Fruit fly (Drosophila melanogaster) whole organism, embryonic: ENCODE data around the gene mus301.

Source experiments
- Ada2b ChIP-seq: fragments of 200-800 bp; sonication (Bioruptor generic); IDR thresholded peaks from 2 replicates; pipeline ENCODE4 v1.3.6; 2022; ENCODE audit warnings: missing biosample characterization, missing genetic modification characterization
- Antp ChIP-seq: fragments of 200-800 bp; sonication (Bioruptor generic); optimal IDR thresholded peaks from 3 replicates; lab custom pipeline; 2016; ENCODE audit warnings: missing biosample characterization, missing genetic modification characterization
- Asciz ChIP-seq: fragments of 200-800 bp; sonication (Bioruptor generic); optimal IDR thresholded peaks from 2 replicates; lab custom pipeline; 2017; ENCODE audit warnings: missing biosample characterization, mild to moderate bottlenecking, missing genetic modification characterization, missing genetic modification reagents
- Atf6 ChIP-seq: fragments of 200-800 bp; sonication (Bioruptor generic); IDR thresholded peaks from 2 replicates; pipeline ENCODE4 v1.3.6; 2022; ENCODE audit warnings: missing biosample characterization, missing genetic modification characterization
- CG10209 ChIP-seq: fragments of 200-800 bp; sonication (Bioruptor generic); optimal IDR thresholded peaks from 3 replicates; lab custom pipeline; 2017; ENCODE audit warnings: missing biosample characterization, mild to moderate bottlenecking, missing genetic modification characterization, missing genetic modification reagents
- CG10431 ChIP-seq: fragments of 200-800 bp; sonication (Bioruptor generic); optimal IDR thresholded peaks from 3 replicates; lab custom pipeline; 2018; ENCODE audit warnings: missing biosample characterization, mild to moderate bottlenecking, missing genetic modification characterization
- CG11247 ChIP-seq: fragments of 200-800 bp; sonication (Bioruptor generic); IDR thresholded peaks from 2 replicates; pipeline ENCODE4 v1.3.6; 2022; ENCODE audit warnings: missing biosample characterization, missing genetic modification characterization
- CG14710 ChIP-seq: fragments of 200-800 bp; sonication (Bioruptor generic); optimal IDR thresholded peaks from 3 replicates; lab custom pipeline; 2019; ENCODE audit warnings: missing biosample characterization, mild to moderate bottlenecking, missing genetic modification characterization, moderate library complexity
- CG16813 ChIP-seq: fragments of 200-800 bp; sonication (Bioruptor generic); IDR thresholded peaks from 3 replicates; pipeline ENCODE4 v1.3.6; 2022; ENCODE audit warnings: missing biosample characterization, missing genetic modification characterization; ENCODE audit not compliant: partially characterized antibody
- CG17186 ChIP-seq: fragments of 200-800 bp; sonication (Bioruptor generic); optimal IDR thresholded peaks from 3 replicates; lab custom pipeline; 2017; ENCODE audit warnings: missing biosample characterization, missing genetic modification reagents, missing genetic modification characterization
- CG17802 ChIP-seq: fragments of 200-800 bp; sonication (Bioruptor generic); optimal IDR thresholded peaks from 2 replicates; lab custom pipeline; 2018; ENCODE audit warnings: missing biosample characterization, mild to moderate bottlenecking, missing genetic modification characterization, moderate library complexity
- CG18262 ChIP-seq: fragments of 200-800 bp; optimal IDR thresholded peaks from 3 replicates; lab custom pipeline; 2019; ENCODE audit warnings: missing biosample characterization, mild to moderate bottlenecking, missing genetic modification characterization, moderate library complexity
- CG2202 ChIP-seq: fragments of 200-800 bp; sonication (Bioruptor generic); optimal IDR thresholded peaks from 2 replicates; lab custom pipeline; 2018; ENCODE audit warnings: missing biosample characterization, mild to moderate bottlenecking, missing genetic modification characterization
- CG31224 ChIP-seq: fragments of 200-800 bp; sonication (Bioruptor generic); IDR thresholded peaks from 2 replicates; pipeline ENCODE4 v1.3.6; 2022; ENCODE audit warnings: missing biosample characterization, missing genetic modification characterization
- CG31441 ChIP-seq: fragments of 200-800 bp; sonication (Bioruptor generic); IDR thresholded peaks from 2 replicates; pipeline ENCODE4 v1.3.6; 2022; ENCODE audit warnings: missing biosample characterization, missing genetic modification characterization
- CG32772 ChIP-seq: fragments of 200-800 bp; sonication (Bioruptor generic); IDR thresholded peaks from 2 replicates; pipeline ENCODE4 v1.3.6; 2022; ENCODE audit warnings: missing biosample characterization, missing genetic modification characterization
- CG3847 ChIP-seq: fragments of 200-800 bp; sonication (Bioruptor generic); IDR thresholded peaks from 2 replicates; pipeline ENCODE4 v1.3.6; 2022; ENCODE audit warnings: missing biosample characterization, missing genetic modification characterization
- CG4360 ChIP-seq: fragments of 200-800 bp; sonication (Bioruptor generic); IDR thresholded peaks from 2 replicates; pipeline ENCODE4 v1.3.6; 2022; ENCODE audit warnings: missing biosample characterization, missing genetic modification characterization
- CG5245 ChIP-seq: fragments of 200-800 bp; sonication (Bioruptor generic); optimal IDR thresholded peaks from 3 replicates; lab custom pipeline; 2016; ENCODE audit warnings: missing biosample characterization, missing genetic modification characterization
- CG7556 ChIP-seq: fragments of 200-800 bp; sonication (Bioruptor generic); optimal IDR thresholded peaks from 2 replicates; lab custom pipeline; 2017; ENCODE audit warnings: missing biosample characterization, mild to moderate bottlenecking, missing genetic modification characterization
- CoRest ChIP-seq: fragments of 200-800 bp; sonication (Bioruptor generic); optimal IDR thresholded peaks from 3 replicates; lab custom pipeline; 2018; ENCODE audit warnings: missing biosample characterization, mild to moderate bottlenecking, missing genetic modification characterization, moderate library complexity
- Dip2 ChIP-seq: fragments of 200-800 bp; sonication (Bioruptor generic); IDR thresholded peaks from 2 replicates; pipeline ENCODE4 v1.3.6; 2022; ENCODE audit warnings: missing biosample characterization, missing genetic modification characterization
- Hsf ChIP-seq: fragments of 200-800 bp; sonication (Bioruptor generic); optimal IDR thresholded peaks from 3 replicates; lab custom pipeline; 2016; ENCODE audit warnings: missing biosample characterization, missing genetic modification characterization
- Med ChIP-seq: fragments of 200-800 bp; sonication (Bioruptor generic); peaks from one replicate; lab custom pipeline; 2016; ENCODE audit warnings: missing biosample characterization, missing genetic modification characterization, mild to moderate bottlenecking, inconsistent platforms, moderate library complexity
- PHDP ChIP-seq: fragments of 200-800 bp; sonication (Bioruptor generic); optimal IDR thresholded peaks from 3 replicates; lab custom pipeline; 2018; ENCODE audit warnings: missing biosample characterization, mild to moderate bottlenecking, missing genetic modification characterization, moderate library complexity
- Poxn ChIP-seq: fragments of 200-800 bp; sonication (Bioruptor generic); IDR thresholded peaks from 2 replicates; pipeline ENCODE4 v1.3.6; 2022; ENCODE audit warnings: missing biosample characterization, missing genetic modification characterization
- Taf1 ChIP-seq: fragments of 200-800 bp; sonication (Bioruptor generic); IDR thresholded peaks from 2 replicates; pipeline ENCODE4 v1.3.6; 2022; ENCODE audit warnings: missing biosample characterization, missing genetic modification characterization
- abd-A ChIP-seq: fragments of 200-800 bp; sonication (Bioruptor generic); optimal IDR thresholded peaks from 3 replicates; lab custom pipeline; 2019; ENCODE audit warnings: missing biosample characterization, mild to moderate bottlenecking, missing genetic modification characterization, moderate library complexity
- amos ChIP-seq: fragments of 200-800 bp; sonication (Bioruptor generic); IDR thresholded peaks from 2 replicates; pipeline ENCODE4 v1.3.6; 2022; ENCODE audit warnings: missing biosample characterization, missing genetic modification characterization; ENCODE audit not compliant: partially characterized antibody
- ash1 ChIP-seq: fragments of 200-800 bp; sonication (Bioruptor generic); optimal IDR thresholded peaks from 2 replicates; lab custom pipeline; 2018; ENCODE audit warnings: missing biosample characterization, mild to moderate bottlenecking, missing genetic modification characterization
- ci ChIP-seq: fragments of 200-800 bp; sonication (Bioruptor generic); IDR thresholded peaks from 3 replicates; pipeline ENCODE4 v1.3.6; 2022; ENCODE audit warnings: missing biosample characterization, missing genetic modification characterization
- disco-r ChIP-seq: fragments of 200-800 bp; sonication (Bioruptor generic); optimal IDR thresholded peaks from 2 replicates; lab custom pipeline; 2016; ENCODE audit warnings: missing biosample characterization, missing genetic modification characterization
- gcm ChIP-seq: fragments of 200-800 bp; sonication (Bioruptor generic); optimal IDR thresholded peaks from 2 replicates; lab custom pipeline; 2019; ENCODE audit warnings: missing biosample characterization, mild to moderate bottlenecking, missing genetic modification characterization, moderate library complexity
- gcm2 ChIP-seq: fragments of 200-800 bp; sonication (Bioruptor generic); optimal IDR thresholded peaks from 2 replicates; lab custom pipeline; 2016; ENCODE audit warnings: missing biosample characterization, missing genetic modification characterization
- gro ChIP-seq: fragments of 200-800 bp; sonication (Bioruptor generic); optimal IDR thresholded peaks from 2 replicates; lab custom pipeline; 2016; ENCODE audit warnings: missing biosample characterization, missing genetic modification characterization
- her ChIP-seq: fragments of 200-800 bp; sonication (Bioruptor generic); optimal IDR thresholded peaks from 2 replicates; lab custom pipeline; 2016; ENCODE audit warnings: missing biosample characterization, missing genetic modification characterization
- hkb ChIP-seq, 2 experiments: fragments of 200-800 bp in 1 of 2; fragments of >200 bp in 1 of 2; sonication (Bioruptor generic) in 1 of 2; IDR thresholded peaks in 1 of 2; optimal IDR thresholded peaks in 1 of 2; 2 replicates each; pipeline versions ENCODE4 v1.3.6 to Lab custom; 2017 to 2022; ENCODE audit warnings: missing biosample characterization in 1 of 2, missing genetic modification characterization in 1 of 2
- pan ChIP-seq, 4 experiments: fragments of >200 bp in 3 of 4; fragments of 200-800 bp in 1 of 4; sonication (Bioruptor generic) in 1 of 4; optimal IDR thresholded peaks in 3 of 4; IDR thresholded peaks in 1 of 4; 2 replicates each; pipeline versions ENCODE4 v1.3.6 to Lab custom; 2017 to 2022; ENCODE audit warnings: missing biosample characterization in 2 of 4, missing genetic modification characterization in 2 of 4, mixed read lengths in 1 of 4
- pzg ChIP-seq: fragments of 200-800 bp; sonication (Bioruptor generic); optimal IDR thresholded peaks from 3 replicates; lab custom pipeline; 2018; ENCODE audit warnings: missing biosample characterization, mild to moderate bottlenecking, missing genetic modification characterization, moderate library complexity
- ranshi ChIP-seq: fragments of 200-800 bp; sonication (Bioruptor generic); IDR thresholded peaks from 2 replicates; pipeline ENCODE4 v1.3.6; 2022; ENCODE audit warnings: missing biosample characterization, missing genetic modification characterization
- scrt ChIP-seq: fragments of 200-800 bp; sonication (Bioruptor generic); optimal IDR thresholded peaks from 2 replicates; lab custom pipeline; 2018; ENCODE audit warnings: missing biosample characterization, mild to moderate bottlenecking, missing genetic modification characterization, moderate library complexity
- sens-2 ChIP-seq: fragments of 200-800 bp; sonication (Bioruptor generic); IDR thresholded peaks from 2 replicates; pipeline ENCODE4 v1.3.6; 2022; ENCODE audit warnings: missing biosample characterization, missing genetic modification characterization
- sima ChIP-seq: fragments of 200-800 bp; sonication (Bioruptor generic); optimal IDR thresholded peaks from 2 replicates; lab custom pipeline; 2016; ENCODE audit warnings: missing biosample characterization, missing genetic modification characterization
- slp2 ChIP-seq: fragments of 200-800 bp; sonication (Bioruptor generic); optimal IDR thresholded peaks from 2 replicates; lab custom pipeline; 2016; ENCODE audit warnings: missing biosample characterization, missing genetic modification characterization
- ssp ChIP-seq: fragments of 200-800 bp; sonication (Bioruptor generic); IDR thresholded peaks from 2 replicates; pipeline ENCODE4 v1.3.6; 2022; ENCODE audit warnings: missing biosample characterization, missing genetic modification characterization
- stc ChIP-seq: fragments of 200-800 bp; sonication (Bioruptor generic); IDR thresholded peaks from 2 replicates; pipeline ENCODE4 v1.3.6; 2022; ENCODE audit warnings: missing biosample characterization, missing genetic modification characterization
- tx ChIP-seq: fragments of 200-800 bp; sonication (Bioruptor generic); optimal IDR thresholded peaks from 2 replicates; lab custom pipeline; 2016; ENCODE audit warnings: missing biosample characterization, missing genetic modification characterization
- unc-4 ChIP-seq: fragments of 200-800 bp; sonication (Bioruptor generic); IDR thresholded peaks from 2 replicates; pipeline ENCODE4 v1.3.6; 2022; ENCODE audit warnings: missing biosample characterization, missing genetic modification characterization; ENCODE audit not compliant: partially characterized antibody
- vnd ChIP-seq: fragments of 200-800 bp; sonication (Bioruptor generic); IDR thresholded peaks from 3 replicates; pipeline ENCODE4 v1.3.6; 2022; ENCODE audit warnings: missing biosample characterization, missing genetic modification characterization; ENCODE audit not compliant: partially characterized antibody

The mus301 gene

dm6 chr3L:8127712-8128210 lies 9.8 kb upstream of the mus301 start, which contains the start of the genes Cds and Uba2 (continued):
- TF ChIP-seq CG16813 (GFP tag; lab: Robert Waterston, UW) (peak; percentile 39; the same call in 1 of the 3 replicates), CG10431 (GFP tag; lab: Kevin White, UChicago) (peak; percentile 81), CG4360 (GFP tag; lab: Robert Waterston, UW) (peak; percentile 37; the same call in 1 of the 2 replicates), CG31441 (GFP tag; lab: Robert Waterston, UW) (peak; percentile 95), ash1 (GFP tag; lab: Kevin White, UChicago) (peak; percentile 68), amos (GFP tag; lab: Robert Waterston, UW) (peak; percentile 39; the same call in 1 of the 2 replicates), ci (GFP tag; lab: Robert Waterston, UW) (peak; percentile 90), CG17802 (tag; lab: Kevin White, UChicago) (peak; percentile 51), Taf1 (GFP tag; lab: Robert Waterston, UW) (peak; percentile 86), CG17186 (GFP tag; lab: Kevin White, UChicago) (peak; percentile 79), CG18262 (tag; lab: Kevin White, UChicago) (peak; percentile 86), CoRest (peak; percentile 94), CG10209 (GFP tag; lab: Kevin White, UChicago) (peak; percentile 95), sima (GFP tag; lab: Kevin White, UChicago) (no peak), her (GFP tag; lab: Kevin White, UChicago) (peak; percentile 63), CG3847 (GFP tag; lab: Robert Waterston, UW) (peak; percentile 97), sens-2 (GFP tag; lab: Robert Waterston, UW) (peak; percentile 59; the same call in 1 of the 2 replicates), CG11247 (peak; percentile 92), CG32772 (GFP tag; lab: Robert Waterston, UW) (peak; percentile 89), gcm2 (GFP tag; lab: Kevin White, UChicago) (peak; percentile 50), CG2202 (tag; lab: Kevin White, UChicago) (peak; percentile 88), Dip2 (GFP tag; lab: Robert Waterston, UW) (no peak), CG31224 (GFP tag; lab: Robert Waterston, UW) (peak; percentile 86), CG7556 (GFP tag; lab: Kevin White, UChicago) (peak; percentile 89), ssp (GFP tag; lab: Robert Waterston, UW) (peak; percentile 84), scrt (GFP tag; lab: Kevin White, UChicago) (peak; percentile 82), hkb (optimal IDR thresholded peaks at IDR 0.05; lab: Kevin White, UChicago) (peak; percentile 39), hkb (GFP tag; IDR thresholded peaks at IDR 0.05; lab: Robert Waterston, UW) (peak; percentile 91), gcm (GFP tag; lab: Kevin White, UChicago) (peak; percentile 88), gro (peak; percentile 81), Med (GFP tag; lab: Kevin White, UChicago) (peak; percentile 97), Ada2b (GFP tag; lab: Robert Waterston, UW) (peak; percentile 92), Asciz (GFP tag; lab: Kevin White, UChicago) (peak; percentile 85), Atf6 (GFP tag; lab: Robert Waterston, UW) (peak; percentile 93), tx (GFP tag; lab: Kevin White, UChicago) (peak; percentile 72), Antp (GFP tag; lab: Kevin White, UChicago) (peak; percentile 83), disco-r (GFP tag; lab: Kevin White, UChicago) (peak; percentile 23), Poxn (GFP tag; lab: Robert Waterston, UW) (peak; percentile 81), pan (optimal IDR thresholded peaks at IDR 0.05; lab: Kevin White, UChicago) (no peak), pan (GFP tag; optimal IDR thresholded peaks at IDR 0.05 in 1 of 2, IDR thresholded peaks at IDR 0.05 in 1 of 2) (peak in 1 of 2 experiments; percentile 91), unc-4 (GFP tag; lab: Robert Waterston, UW) (0 out of 2 replicates have a peak, but pooled peaks have one; percentile 29), vnd (GFP tag; lab: Robert Waterston, UW) (no peak), PHDP (tag; lab: Kevin White, UChicago) (peak; percentile 95), ranshi (peak; percentile 89), pzg (GFP tag; lab: Kevin White, UChicago) (peak; percentile 82), stc (peak; percentile 87), CG5245 (GFP tag; lab: Kevin White, UChicago) (peak; percentile 74), abd-A (tag; lab: Kevin White, UChicago) (no peak), Hsf (GFP tag; lab: Kevin White, UChicago) (peak; percentile 87), slp2 (GFP tag; lab: Kevin White, UChicago) (peak; percentile 70), CG14710 (tag; lab: Kevin White, UChicago) (peak; percentile 95)
